Worm (Caenorhabditis elegans): ENCODE measurements around the gene pqn-80.
A peak's percentile ranks its signal among the peaks of the same experiment; 100 is the strongest.

The pqn-80 gene

DNA sequence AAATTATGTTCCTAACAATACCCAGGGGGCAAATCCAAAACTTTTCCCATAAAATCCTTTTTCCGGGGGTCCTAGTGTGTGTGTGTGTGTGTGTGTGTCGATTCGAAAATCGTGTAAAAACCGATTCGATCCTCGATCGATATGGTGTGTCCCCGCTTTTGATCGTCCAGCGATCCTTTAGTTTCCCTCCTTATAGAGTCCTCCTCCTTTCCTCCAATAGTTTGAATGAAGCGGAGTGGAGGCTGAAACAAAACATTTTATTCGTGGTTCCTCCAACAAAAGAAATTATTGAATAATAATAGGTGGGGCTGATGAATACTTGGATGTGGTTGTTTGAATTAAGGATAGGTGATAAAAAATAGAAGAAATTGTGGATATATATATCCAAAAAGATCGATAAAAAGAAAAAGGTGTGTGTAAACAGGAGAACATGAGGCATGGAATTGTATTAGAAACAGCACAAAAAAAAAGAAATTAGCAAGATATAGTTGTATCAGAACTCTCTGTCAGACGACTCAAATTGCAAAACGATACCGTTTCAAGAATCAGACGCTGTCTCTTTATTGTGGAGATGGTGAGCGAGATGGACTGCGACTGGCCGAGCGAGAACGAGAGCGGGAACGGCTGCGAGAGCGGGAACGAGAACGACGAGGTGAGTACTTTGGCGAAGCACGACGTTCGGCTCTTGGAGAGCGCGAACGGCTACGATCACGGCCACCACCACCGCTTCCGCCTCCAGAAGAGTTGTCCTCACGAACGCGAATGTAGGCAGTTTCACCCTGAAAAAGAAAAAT lies 60.3 kb downstream of the pqn-80 start:
- TF ChIP-seq Y22D7AL.16 (tag; optimal IDR thresholded peaks at IDR 0.05): no peak
- no peak for TF ChIP-seq ceh-18 (tag; optimal IDR thresholded peaks at IDR 0.05)
- TF ChIP-seq madf-2 (tag; optimal IDR thresholded peaks at IDR 0.05): no peak
- peak; percentile 15 for TF ChIP-seq K02D7.2 (tag; optimal IDR thresholded peaks at IDR 0.05)

DNA sequence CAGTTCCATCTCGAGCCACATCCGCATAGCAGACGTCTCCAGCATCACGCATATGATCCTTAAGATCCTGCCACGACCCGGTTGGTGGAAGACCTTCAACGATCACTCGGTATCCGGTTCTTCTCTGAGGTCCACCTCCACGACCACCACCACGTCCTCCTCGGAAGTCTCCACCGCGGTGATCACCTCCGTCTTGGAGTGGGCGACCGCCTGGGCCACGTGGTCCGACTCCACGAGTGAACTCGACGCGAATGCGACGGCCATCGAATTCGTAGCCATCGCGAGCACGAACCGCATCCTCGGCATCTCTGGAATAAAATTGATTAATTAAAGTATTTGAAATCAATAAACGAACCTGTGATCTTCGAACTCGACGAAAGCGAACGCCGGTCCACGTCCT lies 61.0 kb downstream of the pqn-80 start:
- no peak for TF ChIP-seq ttx-3 (tag; optimal IDR thresholded peaks at IDR 0.05)
- TF ChIP-seq sdc-2 (tag; optimal IDR thresholded peaks at IDR 0.05): no peak
- TF ChIP-seq hlh-6 (tag; optimal IDR thresholded peaks at IDR 0.05): no peak
- no peak for TF ChIP-seq ceh-18 (tag; optimal IDR thresholded peaks at IDR 0.05)
- no peak for TF ChIP-seq ceh-14 (tag; optimal IDR thresholded peaks at IDR 0.05)
- no peak for TF ChIP-seq ceh-22 (tag; optimal IDR thresholded peaks at IDR 0.05)
- TF ChIP-seq ets-4 (tag; optimal IDR thresholded peaks at IDR 0.05): no peak
- no peak for TF ChIP-seq gmeb-2 (tag; optimal IDR thresholded peaks at IDR 0.05)

DNA sequence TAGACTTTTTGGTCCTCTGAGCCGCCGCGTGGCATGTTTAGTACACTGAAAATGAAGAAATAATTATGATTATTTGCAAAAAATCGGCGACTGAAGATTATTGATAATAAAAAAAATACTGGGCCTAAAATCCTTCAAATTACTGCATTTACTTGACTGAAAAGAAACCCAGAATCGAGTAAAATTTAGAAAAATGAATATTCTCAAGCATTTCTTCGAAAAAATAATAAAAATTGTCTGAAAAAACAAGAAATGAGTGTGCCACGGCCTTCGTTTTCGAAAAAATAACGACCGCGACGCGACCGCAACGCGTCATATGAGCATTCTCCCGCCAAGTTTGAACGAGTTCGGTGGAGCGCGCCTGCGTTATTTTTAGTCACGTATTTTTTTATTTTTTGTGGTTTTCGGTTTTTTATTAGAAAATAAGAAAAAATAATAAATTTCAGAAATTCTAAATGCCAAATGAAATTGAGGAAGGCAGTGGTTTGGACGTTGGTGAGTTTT lies 61.6 kb downstream of the pqn-80 start, which contains the start of the genes rsp-3 and spin-4:
Gene rsp-3, minus strand, starts transcription at position 51 of the 504 bp plus-strand sequence.
Gene spin-4, plus strand, starts transcription at position 447 of the 504 bp plus-strand sequence.
- no peak for TF ChIP-seq ceh-6 (GFP tag; optimal IDR thresholded peaks at IDR 0.05)
- TF ChIP-seq ceh-24 (tag; optimal IDR thresholded peaks at IDR 0.05): no peak
- no peak for TF ChIP-seq pat-9 (tag; optimal IDR thresholded peaks at IDR 0.05)
- no peak for TF ChIP-seq mec-3 (tag; optimal IDR thresholded peaks at IDR 0.05; ENCODE audit: borderline replicate concordance)
- TF ChIP-seq pros-1 (tag; optimal IDR thresholded peaks at IDR 0.05): no peak
- TF ChIP-seq unc-3 (GFP tag; conservative IDR thresholded peaks at IDR 0.05): no peak
- TF ChIP-seq unc-3 (tag; optimal IDR thresholded peaks at IDR 0.05): no peak
- no peak for TF ChIP-seq gmeb-2 (tag; optimal IDR thresholded peaks at IDR 0.05)
- TF ChIP-seq ama-1 (optimal IDR thresholded peaks at IDR 0.05): no peak
- peak; percentile 37 for TF ChIP-seq ceh-31 (tag; optimal IDR thresholded peaks at IDR 0.05)
- TF ChIP-seq che-1 (tag; optimal IDR thresholded peaks at IDR 0.05): no peak
- TF ChIP-seq ttx-3 (tag; optimal IDR thresholded peaks at IDR 0.05): no peak
- TF ChIP-seq nfya-1 (tag; optimal IDR thresholded peaks at IDR 0.05): peak; percentile 79
- TF ChIP-seq ref-2 (tag; optimal IDR thresholded peaks at IDR 0.05): peak; percentile 29
- no peak for TF ChIP-seq syd-9 (tag; optimal IDR thresholded peaks at IDR 0.05)
- no peak for TF ChIP-seq elt-2 (tag; optimal IDR thresholded peaks at IDR 0.05)
- TF ChIP-seq pha-2 (tag; optimal IDR thresholded peaks at IDR 0.05): no peak
- TF ChIP-seq C08G9.2 (tag; optimal IDR thresholded peaks at IDR 0.05): no peak
- peak; percentile 54 for TF ChIP-seq unc-42 (tag; optimal IDR thresholded peaks at IDR 0.05)
- no peak for TF ChIP-seq sox-4 (tag; optimal IDR thresholded peaks at IDR 0.05)
- no peak for TF ChIP-seq ceh-22 (tag; optimal IDR thresholded peaks at IDR 0.05)
- no peak for TF ChIP-seq unc-55 (GFP tag; optimal IDR thresholded peaks at IDR 0.05)
- no peak for TF ChIP-seq ceh-18 (tag; optimal IDR thresholded peaks at IDR 0.05)
- no peak for TF ChIP-seq ceh-48 (tag; optimal IDR thresholded peaks at IDR 0.05)
- TF ChIP-seq nhr-11 (tag; optimal IDR thresholded peaks at IDR 0.05): no peak
- no peak for TF ChIP-seq zip-5 (tag; optimal IDR thresholded peaks at IDR 0.05)
- no peak for TF ChIP-seq ahr-1 (tag; optimal IDR thresholded peaks at IDR 0.05)
- TF ChIP-seq F13H6.1 (tag; optimal IDR thresholded peaks at IDR 0.05): no peak
- peak; percentile 53 for TF ChIP-seq ceh-34 (tag; optimal IDR thresholded peaks at IDR 0.05)
- TF ChIP-seq ceh-19 (GFP tag; optimal IDR thresholded peaks at IDR 0.05): no peak
- no peak for TF ChIP-seq tbx-7 (tag; optimal IDR thresholded peaks at IDR 0.05)
- no peak for TF ChIP-seq ceh-9 (tag; optimal IDR thresholded peaks at IDR 0.05)
- TF ChIP-seq pax-1 (tag; optimal IDR thresholded peaks at IDR 0.05): peak; percentile 62
- no peak for TF ChIP-seq fkh-10 (GFP tag; optimal IDR thresholded peaks at IDR 0.05)
- TF ChIP-seq tbx-2 (tag; optimal IDR thresholded peaks at IDR 0.05): peak; percentile 29
- no peak for TF ChIP-seq lim-6 (tag; optimal IDR thresholded peaks at IDR 0.05)
- peak; percentile 6 for TF ChIP-seq rnt-1 (tag; optimal IDR thresholded peaks at IDR 0.05)
- TF ChIP-seq hlh-6 (tag; optimal IDR thresholded peaks at IDR 0.05): no peak
- TF ChIP-seq fkh-6 (tag; optimal IDR thresholded peaks at IDR 0.05): no peak
- TF ChIP-seq unc-86 (tag; optimal IDR thresholded peaks at IDR 0.05): peak; percentile 8
- TF ChIP-seq K09A11.1 (tag; optimal IDR thresholded peaks at IDR 0.05; ENCODE audit: insufficient read depth): peak; percentile 32
- peak; percentile 90 for TF ChIP-seq hlh-30 (tag; optimal IDR thresholded peaks at IDR 0.05; ENCODE audit: insufficient read depth)
